Worm (Caenorhabditis elegans) whole organism, young adult: ENCODE results near the gene F53H4.6.

ENCODE experiments used
- F10E7.11 ChIP-seq: sonication (generic microtip); optimal IDR thresholded peaks from 2 replicates; lab custom pipeline; 2017; ENCODE audit warnings: mild to moderate bottlenecking, missing genetic modification characterization, moderate library complexity, missing compliant biosample characterization
- K12H6.12 ChIP-seq: fragments of 200-800 bp; sonication (Bioruptor generic); optimal IDR thresholded peaks from 2 replicates; lab custom pipeline; 2018; ENCODE audit warnings: mild to moderate bottlenecking, missing genetic modification characterization, missing compliant biosample characterization
- ama-1 ChIP-seq, 3 experiments: fragments of 150-350 bp in 1 of 3; sonication (generic microtip) in 2 of 3; optimal IDR thresholded peaks; 2 replicates each; lab custom pipeline; 2014 to 2018; ENCODE audit warnings: missing biosample characterization in 2 of 3, missing genetic modification characterization in 2 of 3, missing genetic modification reagents in 2 of 3
- aptf-2 ChIP-seq: fragments of 200-800 bp; sonication (Bioruptor generic); conservative IDR thresholded peaks from 2 replicates; pipeline ENCODE4 v1.3.6; 2022; ENCODE audit warnings: missing genetic modification reagents, missing genetic modification characterization, missing compliant biosample characterization
- ceh-91 ChIP-seq: fragments of 200-800 bp; sonication (Bioruptor generic); IDR thresholded peaks from 2 replicates; pipeline ENCODE4 v1.3.6; 2022; ENCODE audit warnings: missing genetic modification reagents, missing genetic modification characterization, missing compliant biosample characterization
- hsf-1 ChIP-seq: fragments of 200-800 bp; sonication (Bioruptor generic); IDR thresholded peaks from 2 replicates; pipeline ENCODE4 v1.3.6; 2022; ENCODE audit warnings: missing genetic modification reagents, missing genetic modification characterization, missing compliant biosample characterization
- nhr-27 ChIP-seq: fragments of 200-800 bp; sonication (Bioruptor generic); optimal IDR thresholded peaks from 2 replicates; lab custom pipeline; 2018; ENCODE audit warnings: mild to moderate bottlenecking, missing genetic modification characterization, moderate library complexity, missing compliant biosample characterization
- snpc-4 ChIP-seq, 5 experiments: fragments of 150-350 bp in 1 of 5; sonication (generic microtip) in 4 of 5; optimal IDR thresholded peaks; 2 replicates each; lab custom pipeline; 2014 to 2018; ENCODE audit warnings: missing genetic modification characterization in 5 of 5, missing biosample characterization in 3 of 5, antibody characterized with exemption in 2 of 5, mild to moderate bottlenecking in 2 of 5, missing compliant biosample characterization in 2 of 5, missing genotype in 2 of 5, moderate library complexity in 2 of 5, missing genetic modification reagents in 1 of 5
- tlf-1 ChIP-seq: fragments of 200-800 bp; sonication (Bioruptor generic); optimal IDR thresholded peaks from 2 replicates; lab custom pipeline; 2018; ENCODE audit warnings: mild to moderate bottlenecking, missing genetic modification characterization, missing compliant biosample characterization
- unc-62 ChIP-seq: fragments of 150-350 bp; optimal IDR thresholded peaks from 2 replicates; lab custom pipeline; 2014; ENCODE audit warnings: missing biosample characterization, missing genetic modification reagents, missing genetic modification characterization

- TF ChIP-seq ama-1 (optimal IDR thresholded peaks at IDR 0.05; lab: Kevin White, UChicago) (no peak), ama-1 (GFP tag; optimal IDR thresholded peaks at IDR 0.05; lab: Kevin White, UChicago) (no peak), unc-62 (no peak), ceh-91 (GFP tag; lab: Robert Waterston, UW) (no peak), tlf-1 (GFP tag; lab: Kevin White, UChicago) (no peak), hsf-1 (GFP tag; lab: Robert Waterston, UW) (no peak), aptf-2 (GFP tag; lab: Robert Waterston, UW) (no peak), F10E7.11 (tag; lab: Kevin White, UChicago) (no peak), snpc-4 (GFP tag; optimal IDR thresholded peaks at IDR 0.05; lab: Kevin White, UChicago) (no peak), snpc-4 (tag; optimal IDR thresholded peaks at IDR 0.05; lab: Kevin White, UChicago) (no peak), K12H6.12 (tag; lab: Kevin White, UChicago) (no peak), nhr-27 (tag; lab: Kevin White, UChicago) (no peak)
Observed at ce11 chrX:15826866-15827265, 33.5 kb downstream of the F53H4.6 start, which contains the start of gene Y7A5A.9.
